Fruit fly (Drosophila melanogaster): ENCODE measurements around the gene CG32856.

CG32856 gene

DNA sequence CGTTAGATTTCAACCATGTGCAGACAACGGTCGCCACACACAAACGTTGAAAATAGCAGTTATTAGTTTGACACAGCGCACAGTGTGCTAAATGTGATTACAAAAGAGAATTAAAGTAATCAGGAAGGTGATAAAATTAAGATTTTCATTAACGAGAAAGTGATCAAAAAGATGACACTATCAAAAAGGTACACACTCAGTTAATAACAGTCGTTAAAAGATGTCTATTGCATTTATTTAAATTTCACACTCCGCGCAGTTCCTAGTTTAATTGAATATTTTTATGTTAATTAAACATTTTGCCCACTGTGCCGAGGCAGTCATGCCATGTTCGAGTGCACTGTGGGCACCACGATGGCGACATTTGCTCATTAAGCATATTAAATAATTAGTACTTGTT is 38.0 kb downstream of the CG32856 start:
- TF ChIP-seq CG31365 (tag; optimal IDR thresholded peaks at IDR 0.05) (no peak), CG43689 (GFP tag; IDR thresholded peaks at IDR 0.05) (no peak), CG10274 (GFP tag; optimal IDR thresholded peaks at IDR 0.05) (no peak), zf30C (GFP tag; optimal IDR thresholded peaks at IDR 0.05) (no peak), CG1602 (GFP tag; optimal IDR thresholded peaks at IDR 0.05) (peak; percentile 1), Side (GFP tag; optimal IDR thresholded peaks at IDR 0.05) (no peak), ro (GFP tag; IDR thresholded peaks at IDR 0.05) (no peak), CG7987 (GFP tag; optimal IDR thresholded peaks at IDR 0.05) (no peak), sr (GFP tag; IDR thresholded peaks at IDR 0.05) (no peak), CHES-1-like (GFP tag; optimal IDR thresholded peaks at IDR 0.05) (no peak), CTCF (GFP tag; optimal IDR thresholded peaks at IDR 0.05) (no peak), Nf-YB (GFP tag; optimal IDR thresholded peaks at IDR 0.05) (no peak), NC2α (GFP tag; optimal IDR thresholded peaks at IDR 0.05) (no peak), CG7372 (GFP tag; IDR thresholded peaks at IDR 0.05) (no peak), CG7786 (GFP tag; optimal IDR thresholded peaks at IDR 0.05) (no peak), toy (GFP tag; IDR thresholded peaks at IDR 0.05) (no peak), trh (GFP tag; optimal IDR thresholded peaks at IDR 0.05) (no peak), CG12071 (GFP tag; optimal IDR thresholded peaks at IDR 0.05) (no peak), bowl (GFP tag; IDR thresholded peaks at IDR 0.05) (no peak), Aef1 (GFP tag; IDR thresholded peaks at IDR 0.05) (peak; percentile 50; the same call in 2 of the 3 replicates), gem (tag; optimal IDR thresholded peaks at IDR 0.05) (peak; percentile 72), hkb (optimal IDR thresholded peaks at IDR 0.05) (no peak), hkb (GFP tag; IDR thresholded peaks at IDR 0.05) (0 out of 2 replicates have a peak, but pooled peaks have one; percentile 30), row (GFP tag; IDR thresholded peaks at IDR 0.05) (peak; percentile 65), unc-4 (GFP tag; IDR thresholded peaks at IDR 0.05; ENCODE audit: partially characterized antibody) (no peak), HHEX (GFP tag; optimal IDR thresholded peaks at IDR 0.05) (peak; percentile 12), lov (optimal IDR thresholded peaks at IDR 0.05) (no peak), lov (GFP tag; IDR thresholded peaks at IDR 0.05) (no peak), sug (tag; optimal IDR thresholded peaks at IDR 0.05) (no peak), esg (GFP tag; conservative IDR thresholded peaks at IDR 0.05) (0 out of 2 replicates have a peak, but pooled peaks have one; percentile 31), cas (GFP tag; IDR thresholded peaks at IDR 0.05) (no peak), Poxn (GFP tag; IDR thresholded peaks at IDR 0.05) (no peak), Bteb2 (GFP tag; optimal IDR thresholded peaks at IDR 0.05) (no peak), eve (GFP tag; optimal IDR thresholded peaks at IDR 0.05) (no peak), CG12744 (GFP tag; optimal IDR thresholded peaks at IDR 0.05) (no peak), CG7928 (GFP tag; optimal IDR thresholded peaks at IDR 0.05) (no peak), CG15479 (GFP tag; optimal IDR thresholded peaks at IDR 0.05) (no peak), Fer1 (GFP tag; optimal IDR thresholded peaks at IDR 0.05) (peak; percentile 3), CG32767 (GFP tag; IDR thresholded peaks at IDR 0.05) (no peak), al (GFP tag; IDR thresholded peaks at IDR 0.05) (0 out of 2 replicates have a peak, but pooled peaks have one; percentile 16), schlank (tag; optimal IDR thresholded peaks at IDR 0.05) (no peak), CG10565 (GFP tag; optimal IDR thresholded peaks at IDR 0.05) (no peak), Dek (tag; optimal IDR thresholded peaks at IDR 0.05) (no peak), her (GFP tag; optimal IDR thresholded peaks at IDR 0.05) (no peak), pfk (GFP tag; optimal IDR thresholded peaks at IDR 0.05) (no peak), inv (GFP tag; IDR thresholded peaks at IDR 0.05; ENCODE audit: partially characterized antibody) (no peak), CG4328 (GFP tag; optimal IDR thresholded peaks at IDR 0.05) (no peak), CG5953 (GFP tag; IDR thresholded peaks at IDR 0.05) (no peak), mirr (GFP tag; optimal IDR thresholded peaks at IDR 0.05) (no peak), bigmax (GFP tag; optimal IDR thresholded peaks at IDR 0.05) (no peak), sob (GFP tag; IDR thresholded peaks at IDR 0.05) (no peak), Oli (tag; optimal IDR thresholded peaks at IDR 0.05) (peak; percentile 59), Xbp1 (GFP tag; optimal IDR thresholded peaks at IDR 0.05) (peak; percentile 32), fd64A (GFP tag; optimal IDR thresholded peaks at IDR 0.05) (no peak)

Measured in whole organism, embryonic.